Worm (Caenorhabditis elegans) whole organism, L1 larva: Measurements from ENCODE around the gene dyf-3.

Experiments
- ama-1 ChIP-seq: fragments of 150-350 bp; optimal IDR thresholded peaks from 2 replicates; lab custom pipeline; 2014
- efl-1 ChIP-seq, 4 experiments: fragments of 150-350 bp; optimal IDR thresholded peaks in 3 of 4; peaks in 1 of 4; 1 replicate in 1 of 4; 2 replicates in 3 of 4; lab custom pipeline; 2014; ENCODE audit warnings: missing biosample characterization in 2 of 4, missing genetic modification characterization in 2 of 4, missing genetic modification reagents in 2 of 4
- irx-1 ChIP-seq: sonication (generic microtip); optimal IDR thresholded peaks from 2 replicates; lab custom pipeline; 2016; ENCODE audit warnings: missing genetic modification characterization, missing compliant biosample characterization
- isw-1 ChIP-seq: fragments of 200-800 bp; sonication (Bioruptor generic); IDR thresholded peaks from 2 replicates; pipeline ENCODE4 v1.3.6; 2022; ENCODE audit warnings: missing genetic modification characterization, missing compliant biosample characterization
- jun-1 ChIP-seq: fragments of 150-350 bp; optimal IDR thresholded peaks from 2 replicates; lab custom pipeline; 2014; ENCODE audit warnings: missing biosample characterization, missing genetic modification reagents, missing genetic modification characterization
- lin-35 ChIP-seq, 2 experiments: fragments of 150-350 bp; optimal IDR thresholded peaks; 2 replicates each; lab custom pipeline; 2014; ENCODE audit warnings: missing biosample characterization in 2 of 2, missing genetic modification characterization in 2 of 2, missing genetic modification reagents in 2 of 2
- lsy-2 ChIP-seq, 2 experiments: fragments of 150-350 bp; optimal IDR thresholded peaks; 2 replicates each; lab custom pipeline; 2014; ENCODE audit warnings: missing biosample characterization in 2 of 2, missing genetic modification characterization in 2 of 2
- nhr-11 ChIP-seq: fragments of 150-350 bp; optimal IDR thresholded peaks from 2 replicates; lab custom pipeline; 2014; ENCODE audit warnings: missing biosample characterization, missing genetic modification characterization
- nhr-237 ChIP-seq: fragments of 150-350 bp; optimal IDR thresholded peaks from 2 replicates; lab custom pipeline; 2014; ENCODE audit warnings: missing biosample characterization, missing genetic modification characterization
- nhr-77 ChIP-seq: fragments of 150-350 bp; optimal IDR thresholded peaks from 2 replicates; lab custom pipeline; 2014; ENCODE audit warnings: missing biosample characterization, missing genetic modification characterization
- snpc-4 ChIP-seq: fragments of 150-350 bp; optimal IDR thresholded peaks from 2 replicates; lab custom pipeline; 2014; ENCODE audit warnings: missing biosample characterization, missing genetic modification characterization
- tbx-2 ChIP-seq: sonication (generic microtip); optimal IDR thresholded peaks from 2 replicates; lab custom pipeline; 2016; ENCODE audit warnings: missing genetic modification characterization, missing compliant biosample characterization
- zag-1 ChIP-seq: fragments of 150-350 bp; optimal IDR thresholded peaks from 2 replicates; lab custom pipeline; 2014; ENCODE audit warnings: missing biosample characterization, missing genetic modification characterization

DNA sequence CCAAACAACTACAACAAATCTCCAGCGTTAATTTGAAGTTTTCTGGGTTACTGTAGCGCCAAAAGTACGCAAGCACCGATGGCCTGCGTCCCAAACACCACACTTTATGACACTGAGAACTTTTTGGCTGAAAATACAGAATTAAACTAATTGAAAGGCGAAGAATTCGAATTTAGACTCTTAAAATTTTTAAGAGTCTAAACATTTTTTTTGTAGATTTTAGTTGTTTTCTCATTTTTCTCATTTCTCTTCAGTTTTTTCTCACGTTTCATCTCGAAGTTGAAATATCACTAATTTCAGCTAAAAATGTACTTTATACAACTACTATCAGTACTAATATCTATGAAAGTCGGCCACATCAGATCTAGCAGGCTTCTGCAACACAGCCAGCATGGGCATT is 16.4 kb upstream of the dyf-3 start, which contains the start of gene lgc-9:
- no peak for TF ChIP-seq efl-1 (optimal IDR thresholded peaks at IDR 0.05; lab: Kevin White, UChicago)
- TF ChIP-seq efl-1 (GFP tag; optimal IDR thresholded peaks at IDR 0.05 in 1 of 2; lab: Kevin White, UChicago) = no peak
- TF ChIP-seq nhr-237 (tag; lab: Kevin White, UChicago) = no peak
- no peak for TF ChIP-seq isw-1 (GFP tag; lab: Robert Waterston, UW)
- no peak for TF ChIP-seq lin-35 (GFP tag; optimal IDR thresholded peaks at IDR 0.05; lab: Kevin White, UChicago)
- TF ChIP-seq nhr-11 (tag; lab: Kevin White, UChicago) = no peak
- TF ChIP-seq lsy-2 (tag; optimal IDR thresholded peaks at IDR 0.05; lab: Kevin White, UChicago) = no peak
- no peak for TF ChIP-seq ama-1 (lab: Kevin White, UChicago)
- no peak for TF ChIP-seq jun-1 (tag; lab: Kevin White, UChicago)
- TF ChIP-seq tbx-2 (tag; lab: Kevin White, UChicago) = no peak
- no peak for TF ChIP-seq snpc-4 (tag; lab: Kevin White, UChicago)
- no peak for TF ChIP-seq irx-1
- no peak for TF ChIP-seq nhr-77 (tag; lab: Kevin White, UChicago)
- no peak for TF ChIP-seq zag-1 (tag; lab: Kevin White, UChicago)
